Worm (Caenorhabditis elegans) whole organism, late embryonic: Measurements from ENCODE around the gene srd-67.

Source experiments
- C08G9.2 ChIP-seq: sonication (generic microtip); optimal IDR thresholded peaks from 2 replicates; lab custom pipeline; 2016; ENCODE audit warnings: mild to moderate bottlenecking, missing genetic modification characterization, moderate library complexity, missing compliant biosample characterization
- C38D4.7 ChIP-seq: fragments of 200-800 bp; sonication (Bioruptor generic); optimal IDR thresholded peaks from 2 replicates; lab custom pipeline; 2018; ENCODE audit warnings: mild to moderate bottlenecking, missing genetic modification characterization, moderate library complexity, missing compliant biosample characterization
- F13H6.1 ChIP-seq: sonication (generic microtip); optimal IDR thresholded peaks from 2 replicates; lab custom pipeline; 2016; ENCODE audit warnings: missing genetic modification characterization, missing compliant biosample characterization
- K09A11.1 ChIP-seq: sonication (generic microtip); optimal IDR thresholded peaks from 2 replicates; lab custom pipeline; 2017; ENCODE audit warnings: antibody characterized with exemption, mild to moderate bottlenecking, missing genetic modification characterization, missing compliant biosample characterization; ENCODE audit not compliant: insufficient read depth
- ama-1 ChIP-seq: fragments of 150-350 bp; optimal IDR thresholded peaks from 2 replicates; lab custom pipeline; 2014
- ceh-14 ChIP-seq: sonication (generic microtip); optimal IDR thresholded peaks from 2 replicates; lab custom pipeline; 2016; ENCODE audit warnings: missing genotype, missing genetic modification characterization, missing compliant biosample characterization
- ceh-18 ChIP-seq: sonication (generic microtip); optimal IDR thresholded peaks from 2 replicates; lab custom pipeline; 2016; ENCODE audit warnings: missing genetic modification characterization, missing compliant biosample characterization
- ceh-2 ChIP-seq: sonication (generic microtip); optimal IDR thresholded peaks from 2 replicates; lab custom pipeline; 2016; ENCODE audit warnings: missing genotype, missing genetic modification characterization, missing compliant biosample characterization
- ceh-22 ChIP-seq: sonication (generic microtip); optimal IDR thresholded peaks from 2 replicates; lab custom pipeline; 2017; ENCODE audit warnings: missing biosample characterization, missing genetic modification characterization
- ceh-30 ChIP-seq: fragments of 150-350 bp; optimal IDR thresholded peaks from 2 replicates; lab custom pipeline; 2014; ENCODE audit warnings: missing biosample characterization, missing genetic modification characterization
- ceh-45 ChIP-seq: fragments of 200-800 bp; sonication (Bioruptor generic); IDR thresholded peaks from 2 replicates; pipeline ENCODE4 v1.3.6; 2022; ENCODE audit warnings: missing genetic modification reagents, missing genetic modification characterization, missing compliant biosample characterization
- ceh-48 ChIP-seq: sonication (generic microtip); optimal IDR thresholded peaks from 2 replicates; lab custom pipeline; 2016; ENCODE audit warnings: missing genetic modification characterization, inconsistent platforms, missing compliant biosample characterization
- ceh-6 ChIP-seq: fragments of 200-800 bp; sonication (Bioruptor generic); optimal IDR thresholded peaks from 2 replicates; lab custom pipeline; 2018; ENCODE audit warnings: mild to moderate bottlenecking, missing genetic modification characterization, missing compliant biosample characterization
- ceh-9 ChIP-seq: sonication (generic microtip); optimal IDR thresholded peaks from 2 replicates; lab custom pipeline; 2016; ENCODE audit warnings: mild to moderate bottlenecking, missing genetic modification characterization, inconsistent platforms, missing compliant biosample characterization
- dmd-4 ChIP-seq: sonication (generic microtip); optimal IDR thresholded peaks from 2 replicates; lab custom pipeline; 2016; ENCODE audit warnings: borderline replicate concordance, missing genetic modification characterization, missing compliant biosample characterization
- elt-2 ChIP-seq: sonication (generic microtip); optimal IDR thresholded peaks from 2 replicates; lab custom pipeline; 2016; ENCODE audit warnings: missing genetic modification reagents, missing genetic modification characterization, missing compliant biosample characterization
- ets-4 ChIP-seq: sonication (generic microtip); optimal IDR thresholded peaks from 2 replicates; lab custom pipeline; 2016; ENCODE audit warnings: missing genetic modification characterization, missing compliant biosample characterization
- fax-1 ChIP-seq: sonication (generic microtip); optimal IDR thresholded peaks from 2 replicates; lab custom pipeline; 2016; ENCODE audit warnings: missing genotype, missing genetic modification characterization, missing compliant biosample characterization
- gmeb-2 ChIP-seq: sonication (generic microtip); optimal IDR thresholded peaks from 2 replicates; lab custom pipeline; 2016; ENCODE audit warnings: missing genetic modification characterization, inconsistent platforms, missing compliant biosample characterization
- hlh-8 ChIP-seq: sonication (generic microtip); optimal IDR thresholded peaks from 2 replicates; lab custom pipeline; 2016; ENCODE audit warnings: missing genotype, missing genetic modification characterization, missing compliant biosample characterization
- mec-3 ChIP-seq: sonication (generic microtip); optimal IDR thresholded peaks from 2 replicates; lab custom pipeline; 2016; ENCODE audit warnings: borderline replicate concordance, missing genetic modification characterization, missing compliant biosample characterization
- nhr-11 ChIP-seq: fragments of 150-350 bp; optimal IDR thresholded peaks from 2 replicates; lab custom pipeline; 2014; ENCODE audit warnings: missing biosample characterization, missing genetic modification characterization
- npax-4 ChIP-seq: sonication (generic microtip); optimal IDR thresholded peaks from 2 replicates; lab custom pipeline; 2016; ENCODE audit warnings: missing genetic modification characterization, missing compliant biosample characterization
- pag-3 ChIP-seq: sonication (generic microtip); optimal IDR thresholded peaks from 2 replicates; lab custom pipeline; 2016; ENCODE audit warnings: missing compliant biosample characterization, missing genetic modification characterization, borderline replicate concordance
- pha-2 ChIP-seq: sonication (generic microtip); optimal IDR thresholded peaks from 2 replicates; lab custom pipeline; 2017; ENCODE audit warnings: mild to moderate bottlenecking, missing genetic modification characterization, missing compliant biosample characterization
- pqm-1 ChIP-seq: sonication (generic microtip); optimal IDR thresholded peaks from 2 replicates; lab custom pipeline; 2016; ENCODE audit warnings: missing genetic modification characterization, missing compliant biosample characterization
- pros-1 ChIP-seq: fragments of 150-350 bp; optimal IDR thresholded peaks from 2 replicates; lab custom pipeline; 2014; ENCODE audit warnings: missing biosample characterization, missing genetic modification reagents, missing genetic modification characterization
- ref-2 ChIP-seq: sonication (generic microtip); optimal IDR thresholded peaks from 2 replicates; lab custom pipeline; 2016; ENCODE audit warnings: missing genetic modification characterization, missing compliant biosample characterization
- rnt-1 ChIP-seq: sonication (generic microtip); optimal IDR thresholded peaks from 2 replicates; lab custom pipeline; 2016; ENCODE audit warnings: missing genetic modification characterization, missing compliant biosample characterization
- sox-2 ChIP-seq: fragments of 200-800 bp; sonication (Bioruptor generic); IDR thresholded peaks from 2 replicates; pipeline ENCODE4 v1.3.6; 2022; ENCODE audit warnings: missing genetic modification reagents, missing genetic modification characterization, missing compliant biosample characterization
- unc-42 ChIP-seq: sonication (generic microtip); optimal IDR thresholded peaks from 2 replicates; lab custom pipeline; 2016; ENCODE audit warnings: missing genotype, missing genetic modification characterization, missing compliant biosample characterization
- unc-55 ChIP-seq: sonication (generic microtip); optimal IDR thresholded peaks from 2 replicates; lab custom pipeline; 2017; ENCODE audit warnings: missing biosample characterization, missing genetic modification reagents, missing genetic modification characterization
- unc-86 ChIP-seq: sonication (generic microtip); optimal IDR thresholded peaks from 2 replicates; lab custom pipeline; 2016; ENCODE audit warnings: missing genetic modification characterization, missing compliant biosample characterization
- zip-5 ChIP-seq: sonication (generic microtip); optimal IDR thresholded peaks from 2 replicates; lab custom pipeline; 2016; ENCODE audit warnings: missing genetic modification characterization, missing compliant biosample characterization
- ztf-16 ChIP-seq: sonication (generic microtip); optimal IDR thresholded peaks from 2 replicates; lab custom pipeline; 2017; ENCODE audit warnings: missing genetic modification characterization, missing compliant biosample characterization

The srd-67 gene

ce11 chrIII:2212343-2212742 is 33.3 kb downstream of the srd-67 start:
- TF ChIP-seq elt-2 (tag; lab: Kevin White, UChicago) (no peak), ceh-6 (GFP tag; lab: Kevin White, UChicago) (no peak), dmd-4 (tag; lab: Kevin White, UChicago) (no peak), ceh-22 (tag; lab: Kevin White, UChicago) (no peak), C38D4.7 (GFP tag; lab: Kevin White, UChicago) (no peak), ceh-9 (tag; lab: Kevin White, UChicago) (no peak), ceh-14 (tag; lab: Kevin White, UChicago) (no peak)

- TF ChIP-seq pha-2 (tag; lab: Kevin White, UChicago) (no peak), mec-3 (tag; lab: Kevin White, UChicago) (no peak), ceh-48 (no peak), ceh-2 (tag; lab: Kevin White, UChicago) (no peak)
- TF ChIP-seq, all 69 proteins: peak for 0
Measured at ce11 chrIII:2211120-2211519, 34.5 kb downstream of the srd-67 start, which contains the start of gene C39B5.14. TSS of gene C39B5.14 (plus strand) at chrIII:2211420.

- TF ChIP-seq unc-86 (tag; lab: Kevin White, UChicago) (no peak), F13H6.1 (tag; lab: Kevin White, UChicago) (no peak), pag-3 (tag; lab: Kevin White, UChicago) (no peak), ets-4 (no peak), K09A11.1 (tag; lab: Kevin White, UChicago) (no peak), hlh-8 (tag; lab: Kevin White, UChicago) (no peak), unc-55 (GFP tag; lab: Kevin White, UChicago) (no peak)
- TF ChIP-seq, all 69 proteins: peak for 0
Measured at ce11 chrIII:2210601-2211000, 35.0 kb downstream of the srd-67 start.

- TF ChIP-seq pros-1: no peak
- no peak for TF ChIP-seq sox-2 (GFP tag; lab: Robert Waterston, UW)
- no peak for TF ChIP-seq unc-86 (tag; lab: Kevin White, UChicago)
- TF ChIP-seq gmeb-2 (tag; lab: Kevin White, UChicago): no peak
- TF ChIP-seq unc-55 (GFP tag; lab: Kevin White, UChicago): no peak
- no peak for TF ChIP-seq pqm-1
- TF ChIP-seq ceh-2 (tag; lab: Kevin White, UChicago): no peak
- no peak for TF ChIP-seq ama-1 (lab: Kevin White, UChicago)
- TF ChIP-seq elt-2 (tag; lab: Kevin White, UChicago): no peak
- TF ChIP-seq ztf-16 (tag; lab: Kevin White, UChicago): no peak
- no peak for TF ChIP-seq fax-1
- no peak for TF ChIP-seq zip-5
- TF ChIP-seq ets-4: no peak
- TF ChIP-seq ceh-30 (tag; lab: Kevin White, UChicago): no peak
- no peak for TF ChIP-seq ref-2 (tag; lab: Kevin White, UChicago)
- TF ChIP-seq unc-42 (tag; lab: Kevin White, UChicago): no peak
- no peak for TF ChIP-seq mec-3 (tag; lab: Kevin White, UChicago)
Measured at ce11 chrIII:2207864-2208263, 37.8 kb downstream of the srd-67 start, which contains the start of gene C39B5.5. TSS of gene C39B5.5 (plus strand) at chrIII:2208164.

- TF ChIP-seq zip-5: no peak
- TF ChIP-seq ceh-2 (tag; lab: Kevin White, UChicago): no peak
- TF ChIP-seq ceh-45 (GFP tag; lab: Robert Waterston, UW): no peak
- no peak for TF ChIP-seq ceh-18 (tag; lab: Kevin White, UChicago)
- TF ChIP-seq ceh-48: peak; percentile 26
- no peak for TF ChIP-seq unc-42 (tag; lab: Kevin White, UChicago)
- no peak for TF ChIP-seq ztf-16 (tag; lab: Kevin White, UChicago)
- no peak for TF ChIP-seq nhr-11 (tag; lab: Kevin White, UChicago)
Measured at ce11 chrIII:2205155-2205554, 40.5 kb downstream of the srd-67 start.

- TF ChIP-seq npax-4 (tag; lab: Kevin White, UChicago): no peak
- TF ChIP-seq rnt-1 (tag; lab: Kevin White, UChicago): no peak
- no peak for TF ChIP-seq ama-1 (lab: Kevin White, UChicago)
- no peak for TF ChIP-seq C08G9.2 (tag; lab: Kevin White, UChicago)
- no peak for TF ChIP-seq unc-55 (GFP tag; lab: Kevin White, UChicago)
- TF ChIP-seq pqm-1: no peak
- TF ChIP-seq, all 69 proteins: peak for 0
Measured at ce11 chrIII:2197706-2198105, 47.9 kb downstream of the srd-67 start, which contains the start of gene C39B5.6. TSS of gene C39B5.6 (plus strand) at chrIII:2198006.
